Fruit fly (Drosophila melanogaster) whole organism, wandering third instar larva: Measurements from ENCODE around the gene Archease.

Source experiments
- Abd-B ChIP-seq: fragments of >200 bp; optimal IDR thresholded peaks from 2 replicates; lab custom pipeline; 2017; ENCODE audit warnings: missing biosample characterization, missing genetic modification characterization
- CG32264 ChIP-seq: fragments of 200-800 bp; sonication (Bioruptor generic); optimal IDR thresholded peaks from 2 replicates; lab custom pipeline; 2016; ENCODE audit warnings: missing biosample characterization, missing genetic modification characterization
- CrebA ChIP-seq: fragments of 200-800 bp; sonication (Bioruptor generic); optimal IDR thresholded peaks from 2 replicates; lab custom pipeline; 2016; ENCODE audit warnings: missing biosample characterization, mild to moderate bottlenecking, missing genetic modification characterization, borderline replicate concordance
- Dfd ChIP-seq: fragments of >200 bp; optimal IDR thresholded peaks from 2 replicates; lab custom pipeline; 2017; ENCODE audit warnings: missing biosample characterization, missing genetic modification characterization
- Dif ChIP-seq: fragments of 200-275, 200-300 bp; sonication (Bioruptor generic); optimal IDR thresholded peaks from 2 replicates; lab custom pipeline; 2018; ENCODE audit warnings: missing biosample characterization, missing genetic modification characterization; ENCODE audit not compliant: partially characterized antibody
- GATAd ChIP-seq: sonication (Bioruptor generic); optimal IDR thresholded peaks from 2 replicates; lab custom pipeline; 2016; ENCODE audit warnings: missing biosample characterization, missing genetic modification characterization
- HLH106 ChIP-seq: fragments of 200-800 bp; optimal IDR thresholded peaks from 3 replicates; lab custom pipeline; 2019; ENCODE audit warnings: missing biosample characterization, mild to moderate bottlenecking, missing genetic modification characterization, moderate library complexity
- Hnf4 ChIP-seq: fragments of 200-800 bp; sonication (Bioruptor generic); optimal IDR thresholded peaks from 2 replicates; lab custom pipeline; 2016; ENCODE audit warnings: missing biosample characterization, mild to moderate bottlenecking, missing genetic modification characterization
- Hr78 ChIP-seq: fragments of >200 bp; optimal IDR thresholded peaks from 2 replicates; lab custom pipeline; 2017; ENCODE audit warnings: missing biosample characterization, missing genetic modification characterization
- Hr83 ChIP-seq: fragments of 200-300 bp; sonication (Bioruptor generic); optimal IDR thresholded peaks from 2 replicates; lab custom pipeline; 2016; ENCODE audit warnings: missing biosample characterization, mild to moderate bottlenecking, missing genetic modification characterization, moderate library complexity; ENCODE audit not compliant: poor library complexity, severe bottlenecking
- Jra ChIP-seq: sonication (Bioruptor generic); optimal IDR thresholded peaks from 2 replicates; lab custom pipeline; 2016; ENCODE audit warnings: missing biosample characterization, missing genetic modification characterization
- Mio ChIP-seq: sonication (Bioruptor generic); optimal IDR thresholded peaks from 2 replicates; lab custom pipeline; 2016; ENCODE audit warnings: missing biosample characterization, missing genetic modification characterization
- Myc ChIP-seq: fragments of >200 bp; optimal IDR thresholded peaks from 2 replicates; lab custom pipeline; 2017
- N ChIP-seq: fragments of >200 bp; optimal IDR thresholded peaks from 2 replicates; lab custom pipeline; 2018; ENCODE audit warnings: missing biosample characterization, missing external identifiers, missing genetic modification characterization
- OdsH ChIP-seq: fragments of 200-800 bp; sonication (Bioruptor generic); optimal IDR thresholded peaks from 2 replicates; lab custom pipeline; 2016; ENCODE audit warnings: missing biosample characterization, mild to moderate bottlenecking, missing genetic modification characterization
- Rel ChIP-seq, 2 experiments: fragments of 200-800 bp; sonication (Bioruptor generic) in 1 of 2; optimal IDR thresholded peaks; 2 replicates in 1 of 2; 3 replicates in 1 of 2; lab custom pipeline; 2016 to 2019; ENCODE audit warnings: mild to moderate bottlenecking in 2 of 2, missing biosample characterization in 2 of 2, missing genetic modification characterization in 2 of 2, moderate library complexity in 1 of 2
- Sp1 ChIP-seq: fragments of 200-800 bp; sonication (Bioruptor generic); optimal IDR thresholded peaks from 3 replicates; lab custom pipeline; 2019; ENCODE audit warnings: missing biosample characterization, mild to moderate bottlenecking, missing genetic modification characterization, moderate library complexity
- Vsx2 ChIP-seq: fragments of 200-300, 225-300 bp; sonication (Bioruptor generic); optimal IDR thresholded peaks from 2 replicates; lab custom pipeline; 2018; ENCODE audit warnings: missing biosample characterization, missing genetic modification characterization; ENCODE audit not compliant: partially characterized antibody
- brk ChIP-seq: fragments of 200-800 bp; sonication (Bioruptor generic); optimal IDR thresholded peaks from 2 replicates; lab custom pipeline; 2016; ENCODE audit warnings: missing biosample characterization, mild to moderate bottlenecking, missing genetic modification characterization
- dl ChIP-seq, 2 experiments: fragments of 175-275, 200-275 bp in 1 of 2; fragments of 200-275 bp in 1 of 2; sonication (Bioruptor generic); optimal IDR thresholded peaks; lab custom pipeline; 2018; ENCODE audit warnings: mild to moderate bottlenecking in 2 of 2, missing biosample characterization in 2 of 2, missing genetic modification characterization in 2 of 2, moderate library complexity in 2 of 2; ENCODE audit not compliant: partially characterized antibody in 2 of 2, insufficient read depth in 1 of 2
- dmrt93B ChIP-seq: fragments of 200-800 bp; sonication (Bioruptor generic); optimal IDR thresholded peaks from 2 replicates; lab custom pipeline; 2018; ENCODE audit warnings: missing biosample characterization, mild to moderate bottlenecking, missing genetic modification characterization
- dsf ChIP-seq: sonication (Bioruptor generic); optimal IDR thresholded peaks from 2 replicates; lab custom pipeline; 2016; ENCODE audit warnings: missing biosample characterization, missing genetic modification characterization, borderline replicate concordance
- ey ChIP-seq: fragments of 200-800 bp; sonication (Bioruptor generic); optimal IDR thresholded peaks from 2 replicates; lab custom pipeline; 2016; ENCODE audit warnings: missing biosample characterization, missing genetic modification characterization
- foxo ChIP-seq, 2 experiments: fragments of 200-800 bp; sonication (Bioruptor generic); optimal IDR thresholded peaks; 2 replicates in 1 of 2; 3 replicates in 1 of 2; lab custom pipeline; 2016 to 2017; ENCODE audit warnings: missing biosample characterization in 2 of 2, missing genetic modification characterization in 2 of 2
- fru ChIP-seq: fragments of 200-800 bp; sonication (Bioruptor generic); optimal IDR thresholded peaks from 3 replicates; lab custom pipeline; 2016; ENCODE audit warnings: missing biosample characterization, mild to moderate bottlenecking, missing genetic modification characterization
- h ChIP-seq: fragments of 200-800 bp; sonication (Bioruptor generic); optimal IDR thresholded peaks from 3 replicates; lab custom pipeline; 2016; ENCODE audit warnings: missing biosample characterization, mild to moderate bottlenecking, missing genetic modification characterization
- jim ChIP-seq: fragments of 175-275, 200-325 bp; sonication (Bioruptor generic); optimal IDR thresholded peaks from 2 replicates; lab custom pipeline; 2016; ENCODE audit warnings: missing biosample characterization, mild to moderate bottlenecking, missing genetic modification characterization
- lola ChIP-seq: fragments of >200 bp; optimal IDR thresholded peaks from 2 replicates; lab custom pipeline; 2017; ENCODE audit warnings: missing biosample characterization, missing genetic modification characterization
- pan ChIP-seq: fragments of >200 bp; optimal IDR thresholded peaks from 2 replicates; lab custom pipeline; 2017
- psq ChIP-seq: fragments of 200-800 bp; sonication (Bioruptor generic); optimal IDR thresholded peaks from 3 replicates; lab custom pipeline; 2017; ENCODE audit warnings: missing biosample characterization, mild to moderate bottlenecking, missing genetic modification characterization, moderate library complexity
- rgr ChIP-seq: fragments of 200-800 bp; sonication (Bioruptor generic); optimal IDR thresholded peaks from 3 replicates; lab custom pipeline; 2016; ENCODE audit warnings: missing biosample characterization, mild to moderate bottlenecking, missing genetic modification characterization
- sage ChIP-seq: fragments of 200-800 bp; sonication (Bioruptor generic); optimal IDR thresholded peaks from 2 replicates; lab custom pipeline; 2016; ENCODE audit warnings: missing biosample characterization, mild to moderate bottlenecking, missing genetic modification characterization
- sv ChIP-seq: fragments of 200-800 bp; sonication (Bioruptor generic); optimal IDR thresholded peaks from 3 replicates; lab custom pipeline; 2016; ENCODE audit warnings: missing biosample characterization, missing genetic modification characterization
- tai ChIP-seq: sonication (Bioruptor generic); optimal IDR thresholded peaks from 2 replicates; lab custom pipeline; 2016; ENCODE audit warnings: missing biosample characterization, missing genetic modification characterization
- usp ChIP-seq: fragments of >200 bp; optimal IDR thresholded peaks from 2 replicates; lab custom pipeline; 2017; ENCODE audit warnings: missing biosample characterization, missing genetic modification characterization
- woc ChIP-seq: sonication (Bioruptor generic); optimal IDR thresholded peaks from 2 replicates; lab custom pipeline; 2016; ENCODE audit warnings: missing biosample characterization, mild to moderate bottlenecking, missing genetic modification characterization

The Archease gene

dm6 chr3R:21640337-21640994 is 22.3 kb downstream of the Archease start:
- TF ChIP-seq ey (GFP tag; lab: Kevin White, UChicago) (no peak), jim (GFP tag; lab: Kevin White, UChicago) (no peak), brk (GFP tag; lab: Kevin White, UChicago) (no peak), Abd-B (GFP tag; lab: Kevin White, UChicago) (no peak), h (GFP tag; lab: Kevin White, UChicago) (no peak), Sp1 (GFP tag; lab: Kevin White, UChicago) (no peak), usp (GFP tag; lab: Kevin White, UChicago) (no peak), Mio (no peak), pan (lab: Kevin White, UChicago) (no peak), fru (GFP tag; lab: Kevin White, UChicago) (no peak), Hnf4 (no peak), lola (no peak), Hr78 (GFP tag; lab: Kevin White, UChicago) (no peak), OdsH (no peak), woc (no peak)
- TF ChIP-seq, all 38 proteins: peak for 0

dm6 chr3R:21638437-21638836 is 24.3 kb downstream of the Archease start:
- TF ChIP-seq Dif (GFP tag; lab: Kevin White, UChicago) (peak; percentile 42), dl (GFP tag; optimal IDR thresholded peaks at IDR 0.05; lab: Kevin White, UChicago; ENCODE audit: insufficient read depth in 1 of 2, partially characterized antibody in 2 of 2) (peak in 1 of 2 experiments; percentile 36), psq (GFP tag; lab: Kevin White, UChicago) (no peak), sage (no peak)
- TF ChIP-seq, all 38 proteins: peak for 2

dm6 chr3R:21636867-21637481 is 25.8 kb downstream of the Archease start:
- no peak for TF ChIP-seq sage
- no peak for TF ChIP-seq CrebA (GFP tag; lab: Kevin White, UChicago)
- TF ChIP-seq Jra = no peak
- no peak for TF ChIP-seq h (GFP tag; lab: Kevin White, UChicago)
- no peak for TF ChIP-seq foxo (GFP tag; optimal IDR thresholded peaks at IDR 0.05; lab: Kevin White, UChicago)
- no peak for TF ChIP-seq Vsx2 (GFP tag; lab: Kevin White, UChicago)
- no peak for TF ChIP-seq ey (GFP tag; lab: Kevin White, UChicago)
- no peak for TF ChIP-seq N (GFP tag; lab: Kevin White, UChicago)
- TF ChIP-seq Dif (GFP tag; lab: Kevin White, UChicago) = no peak
- TF ChIP-seq dmrt93B (GFP tag; lab: Kevin White, UChicago) = no peak
- TF ChIP-seq rgr (GFP tag; lab: Kevin White, UChicago) = no peak
- TF ChIP-seq pan (lab: Kevin White, UChicago) = no peak
- no peak for TF ChIP-seq Myc
- no peak for TF ChIP-seq Dfd (GFP tag; lab: Kevin White, UChicago)
- no peak for TF ChIP-seq dl (GFP tag; optimal IDR thresholded peaks at IDR 0.05; lab: Kevin White, UChicago; ENCODE audit: insufficient read depth in 1 of 2, partially characterized antibody in 2 of 2)
- TF ChIP-seq Hr78 (GFP tag; lab: Kevin White, UChicago) = no peak

dm6 chr3R:21635975-21636678 is 26.6 kb downstream of the Archease start:
- TF ChIP-seq woc (peak; percentile 22), Mio (no peak), sage (no peak), Hnf4 (no peak), tai (GFP tag; lab: Kevin White, UChicago) (no peak), Sp1 (GFP tag; lab: Kevin White, UChicago) (peak; percentile 12), dsf (GFP tag; lab: Kevin White, UChicago) (no peak), fru (GFP tag; lab: Kevin White, UChicago) (peak; percentile 27), usp (GFP tag; lab: Kevin White, UChicago) (no peak), foxo (GFP tag; optimal IDR thresholded peaks at IDR 0.05; lab: Kevin White, UChicago) (peak in 1 of 2 experiments; percentile 35), HLH106 (tag; lab: Kevin White, UChicago) (peak; percentile 14), Hr78 (GFP tag; lab: Kevin White, UChicago) (no peak), rgr (GFP tag; lab: Kevin White, UChicago) (peak; percentile 19), Myc (no peak), Rel (GFP tag; optimal IDR thresholded peaks at IDR 0.05; lab: Kevin White, UChicago) (no peak), Rel (tag; optimal IDR thresholded peaks at IDR 0.05; lab: Kevin White, UChicago) (no peak), pan (lab: Kevin White, UChicago) (no peak), Dif (GFP tag; lab: Kevin White, UChicago) (no peak), brk (GFP tag; lab: Kevin White, UChicago) (no peak), N (GFP tag; lab: Kevin White, UChicago) (no peak), ey (GFP tag; lab: Kevin White, UChicago) (peak; percentile 24), sv (GFP tag; lab: Kevin White, UChicago) (no peak), Jra (no peak), CrebA (GFP tag; lab: Kevin White, UChicago) (no peak), h (GFP tag; lab: Kevin White, UChicago) (peak; percentile 20), GATAd (no peak), Vsx2 (GFP tag; lab: Kevin White, UChicago) (no peak), Hr83 (GFP tag; lab: Kevin White, UChicago) (no peak), Dfd (GFP tag; lab: Kevin White, UChicago) (no peak), CG32264 (no peak), psq (GFP tag; lab: Kevin White, UChicago) (no peak), OdsH (peak; percentile 34)
